Fruit fly (Drosophila melanogaster): ENCODE results near the gene CG4842.

DNA sequence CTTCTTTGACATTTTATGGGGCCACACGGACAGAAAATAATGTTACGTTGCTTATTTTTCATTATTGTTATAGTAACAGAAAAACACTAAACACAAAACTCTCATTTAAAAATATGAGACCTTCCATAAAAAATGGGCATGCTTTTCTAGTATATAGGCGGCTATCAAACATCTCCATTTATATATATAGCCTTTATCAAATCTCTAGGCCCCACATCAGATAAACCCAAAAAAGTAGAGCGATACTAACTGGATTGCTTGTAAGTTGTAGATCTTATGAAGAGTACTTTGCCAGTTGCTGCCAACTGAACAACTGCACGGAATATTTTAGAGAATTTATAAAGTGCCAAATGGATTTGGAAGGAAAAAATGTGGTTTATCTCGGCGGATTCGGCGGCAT, 1.3 kb downstream of the CG4842 start, which contains the start of gene CG18814:
- TF ChIP-seq net (GFP tag; optimal IDR thresholded peaks at IDR 0.05): no peak
- TF ChIP-seq CG6163 (GFP tag; IDR thresholded peaks at IDR 0.05): no peak
- TF ChIP-seq CG11762 (GFP tag; optimal IDR thresholded peaks at IDR 0.05; ENCODE audit: insufficient read depth): no peak
- TF ChIP-seq OdsH (GFP tag; optimal IDR thresholded peaks at IDR 0.05): no peak
- no peak for TF ChIP-seq acj6 (GFP tag; optimal IDR thresholded peaks at IDR 0.05)
- TF ChIP-seq esn (GFP tag; optimal IDR thresholded peaks at IDR 0.05): no peak
- TF ChIP-seq Hr38 (GFP tag; optimal IDR thresholded peaks at IDR 0.05): no peak
- TF ChIP-seq achi (GFP tag; optimal IDR thresholded peaks at IDR 0.05): no peak
- TF ChIP-seq CG32006 (GFP tag; optimal IDR thresholded peaks at IDR 0.05): no peak
- TF ChIP-seq Sox102F (GFP tag; optimal IDR thresholded peaks at IDR 0.05): no peak
- no peak for TF ChIP-seq pdm3 (GFP tag; optimal IDR thresholded peaks at IDR 0.05)
